Fruit fly (Drosophila melanogaster) whole organism, adult: ENCODE data around the gene CG7551.

Experiments used
- CG7101 ChIP-seq: fragments of 200-800 bp; sonication (Bioruptor generic); optimal IDR thresholded peaks from 2 replicates; lab custom pipeline; 2018; ENCODE audit warnings: missing biosample characterization, mild to moderate bottlenecking, missing genetic modification characterization, moderate library complexity
- Clk ChIP-seq: fragments of 200-800 bp; sonication (Bioruptor generic); optimal IDR thresholded peaks from 2 replicates; lab custom pipeline; 2017; ENCODE audit warnings: missing biosample characterization, missing genetic modification characterization
- Hr96 ChIP-seq: fragments of 200-800 bp; sonication (Bioruptor generic); optimal IDR thresholded peaks from 2 replicates; lab custom pipeline; 2016; ENCODE audit warnings: missing biosample characterization, missing genetic modification characterization
- Mnt ChIP-seq: fragments of 200-800 bp; sonication (Bioruptor generic); optimal IDR thresholded peaks from 2 replicates; lab custom pipeline; 2016; ENCODE audit warnings: missing biosample characterization, mild to moderate bottlenecking, missing genetic modification characterization
- bab1 ChIP-seq: fragments of 200-800 bp; sonication (Bioruptor generic); optimal IDR thresholded peaks from 3 replicates; lab custom pipeline; 2019; ENCODE audit warnings: missing biosample characterization, mild to moderate bottlenecking, missing genetic modification characterization, moderate library complexity
- ovo ChIP-seq: fragments of 200-800 bp; sonication (Bioruptor generic); optimal IDR thresholded peaks from 2 replicates; lab custom pipeline; 2016; ENCODE audit warnings: missing biosample characterization, missing genetic modification characterization
- tj ChIP-seq: fragments of 200-800 bp; sonication (Bioruptor generic); optimal IDR thresholded peaks from 3 replicates; lab custom pipeline; 2017; ENCODE audit warnings: missing biosample characterization, mild to moderate bottlenecking, missing genetic modification characterization, moderate library complexity

DNA sequence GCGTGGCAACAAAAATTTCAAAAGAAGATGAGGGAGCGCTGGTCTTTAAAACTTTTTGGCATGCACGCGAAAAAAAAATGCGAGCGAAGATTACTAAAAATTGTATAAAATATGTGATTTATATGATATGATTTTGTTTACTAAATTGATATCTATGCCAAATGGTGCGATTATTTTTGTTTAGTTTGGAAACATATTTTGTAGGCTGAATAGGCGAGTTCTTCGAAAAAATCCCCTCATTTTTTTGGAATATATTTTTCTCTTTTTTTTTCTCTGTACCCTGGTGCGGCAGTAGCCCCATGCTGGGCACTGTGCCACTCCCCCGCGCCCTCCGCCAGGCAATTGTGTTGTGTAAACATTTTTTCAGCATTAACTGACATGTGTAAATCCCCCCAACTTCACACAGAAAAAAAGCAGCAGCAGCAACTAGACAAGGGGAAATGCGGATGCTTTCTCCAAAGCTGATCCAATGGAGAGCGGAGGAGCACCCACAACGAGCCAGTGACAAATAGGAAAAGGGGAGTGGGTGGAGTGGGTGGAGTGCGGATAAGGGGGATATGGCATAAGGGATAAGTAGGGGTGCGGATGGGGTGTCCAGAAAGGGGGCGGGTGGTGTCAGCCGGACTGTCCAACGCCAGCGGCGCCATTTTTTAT, 27.8 kb downstream of the CG7551 start:
- TF ChIP-seq ovo = no peak
- no peak for TF ChIP-seq tj
- TF ChIP-seq bab1 (GFP tag; lab: Kevin White, UChicago) = no peak
- no peak for TF ChIP-seq Clk (GFP tag; lab: Kevin White, UChicago)
- TF ChIP-seq Hr96 (GFP tag; lab: Kevin White, UChicago) = no peak
- TF ChIP-seq CG7101 = no peak
- no peak for TF ChIP-seq Mnt (GFP tag; lab: Kevin White, UChicago)
